Fruit fly (Drosophila melanogaster): ENCODE results near the gene COX4.

The COX4 gene

DNA sequence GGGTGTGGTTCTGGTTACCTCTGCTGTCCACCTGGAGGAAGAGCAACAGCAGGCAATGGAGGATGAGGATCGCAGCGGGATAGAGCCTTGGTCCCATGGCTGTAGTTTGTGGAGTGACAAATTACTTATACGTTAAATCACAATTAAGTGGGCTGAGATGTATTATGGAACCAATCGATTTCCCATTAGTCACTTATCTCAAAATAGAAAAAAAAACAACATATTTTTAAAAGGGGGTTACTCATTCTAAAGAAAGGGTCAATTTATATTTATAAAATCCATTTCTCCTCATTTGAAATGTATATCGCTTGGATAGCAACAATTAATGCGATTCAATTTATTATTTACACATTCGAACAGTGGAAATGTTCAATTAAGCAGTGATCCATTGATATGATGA is 2.4 kb downstream of the COX4 start, which contains the start of gene CG34051:
CG34051 (minus strand) TSS at position 101 of the 400 bp plus-strand sequence.
- TF ChIP-seq CG1832 (GFP tag; optimal IDR thresholded peaks at IDR 0.05) (no peak), insv (GFP tag; optimal IDR thresholded peaks at IDR 0.05) (no peak), her (GFP tag; optimal IDR thresholded peaks at IDR 0.05) (no peak), CG6765 (GFP tag; optimal IDR thresholded peaks at IDR 0.05) (no peak), Ravus (GFP tag; IDR thresholded peaks at IDR 0.05) (no peak), bigmax (GFP tag; optimal IDR thresholded peaks at IDR 0.05) (no peak), Dfd (GFP tag; optimal IDR thresholded peaks at IDR 0.05) (no peak), br (optimal IDR thresholded peaks at IDR 0.05) (no peak), tx (GFP tag; optimal IDR thresholded peaks at IDR 0.05) (no peak), CG31224 (GFP tag; IDR thresholded peaks at IDR 0.05) (no peak), CG6689 (GFP tag; IDR thresholded peaks at IDR 0.05) (no peak), tna (GFP tag; IDR thresholded peaks at IDR 0.05; ENCODE audit: partially characterized antibody) (no peak), fu2 (GFP tag; optimal IDR thresholded peaks at IDR 0.05) (no peak), CG1792 (GFP tag; optimal IDR thresholded peaks at IDR 0.05) (no peak)

DNA sequence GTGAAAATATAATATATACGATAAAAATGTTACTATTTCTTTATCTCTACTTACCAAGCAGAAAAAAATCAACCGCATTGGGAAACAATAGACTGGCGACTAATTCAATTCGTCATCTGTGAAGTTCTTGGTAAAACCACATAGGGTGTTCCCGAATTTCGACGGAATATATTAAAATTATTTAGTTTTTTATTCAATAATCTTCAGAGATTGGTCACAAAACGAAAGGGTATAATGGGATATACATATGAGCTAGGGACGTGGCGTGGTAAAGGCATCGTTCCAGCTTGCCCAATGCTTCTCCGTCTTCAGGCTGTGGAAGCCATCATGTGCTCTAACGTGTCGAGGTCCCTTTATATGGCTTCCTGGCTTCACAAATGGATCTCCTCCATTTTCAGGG is 3.1 kb downstream of the COX4 start, which contains the start of gene CG42866:
CG42866 (minus strand) TSS at position 101 of the 400 bp plus-strand sequence.
- TF ChIP-seq CG18262 (tag; optimal IDR thresholded peaks at IDR 0.05) (no peak), sens (GFP tag) (peak; percentile 13), Side (GFP tag; optimal IDR thresholded peaks at IDR 0.05) (no peak), Med (GFP tag) (peak; percentile 42)

DNA sequence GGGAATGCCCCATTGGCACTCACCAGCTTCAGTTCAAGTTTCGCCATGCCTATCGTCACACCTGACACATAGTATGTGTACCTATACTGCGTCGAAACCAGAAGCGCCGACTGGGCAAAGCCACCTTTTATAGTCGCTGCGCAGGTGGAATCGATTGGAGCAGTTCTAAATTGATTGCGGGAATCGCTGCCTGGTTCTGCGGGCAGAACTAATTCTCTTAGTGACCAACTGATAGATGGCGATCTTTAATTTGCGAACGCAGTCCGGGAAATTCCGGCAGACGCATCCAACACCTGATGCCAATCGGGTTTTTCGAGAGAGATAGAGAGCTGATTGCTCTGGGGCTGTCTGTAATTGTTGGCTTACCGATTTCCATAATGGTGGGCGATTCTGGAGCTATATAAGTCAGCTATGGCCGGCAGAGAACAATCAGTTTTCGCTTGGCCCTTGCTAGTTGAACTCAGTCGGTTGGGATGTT is 3.8 kb downstream of the COX4 start, which contains the start of the genes CG13965 and CG16772:
CG13965 (minus strand) TSS at position 101 of the 478 bp plus-strand sequence.
CG16772 (plus strand) TSS at position 428 of the 478 bp plus-strand sequence.
- TF ChIP-seq gsb-n (tag; optimal IDR thresholded peaks at IDR 0.05) (no peak), CG10543 (GFP tag; optimal IDR thresholded peaks at IDR 0.05) (no peak), dysf (GFP tag; IDR thresholded peaks at IDR 0.05) (0 out of 3 replicates have a peak, but pooled peaks have one; percentile 15), Dek (tag; optimal IDR thresholded peaks at IDR 0.05) (no peak)

DNA sequence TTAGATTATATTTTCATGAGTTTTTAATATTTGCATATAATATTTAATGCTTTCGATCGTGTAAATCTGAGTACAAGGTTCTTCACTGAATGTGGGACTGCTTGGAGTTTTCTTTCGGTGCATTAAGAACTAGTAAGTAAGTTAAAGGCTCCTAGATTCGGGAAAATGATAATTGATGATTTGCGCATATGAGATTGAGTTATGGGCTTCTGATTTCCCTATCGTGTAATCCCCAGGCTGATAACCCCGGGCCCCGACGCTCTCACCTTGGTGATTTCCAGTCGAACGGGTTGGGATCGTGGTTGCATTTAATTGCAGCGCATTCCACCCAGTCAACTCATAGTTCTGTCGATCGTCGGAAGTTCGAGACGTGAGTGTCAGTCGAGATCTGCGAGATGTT is 5.3 kb downstream of the COX4 start, which contains the start of gene CG10680:
CG10680 (plus strand) TSS at position 301 of the 400 bp plus-strand sequence.
- TF ChIP-seq sna (GFP tag; IDR thresholded peaks at IDR 0.05; ENCODE audit: partially characterized antibody) (no peak), Spps (tag; optimal IDR thresholded peaks at IDR 0.05) (no peak), bbx (GFP tag; IDR thresholded peaks at IDR 0.05; ENCODE audit: partially characterized antibody) (no peak), amos (GFP tag; IDR thresholded peaks at IDR 0.05; ENCODE audit: partially characterized antibody) (no peak), CG34422 (GFP tag; IDR thresholded peaks at IDR 0.05) (no peak)

DNA sequence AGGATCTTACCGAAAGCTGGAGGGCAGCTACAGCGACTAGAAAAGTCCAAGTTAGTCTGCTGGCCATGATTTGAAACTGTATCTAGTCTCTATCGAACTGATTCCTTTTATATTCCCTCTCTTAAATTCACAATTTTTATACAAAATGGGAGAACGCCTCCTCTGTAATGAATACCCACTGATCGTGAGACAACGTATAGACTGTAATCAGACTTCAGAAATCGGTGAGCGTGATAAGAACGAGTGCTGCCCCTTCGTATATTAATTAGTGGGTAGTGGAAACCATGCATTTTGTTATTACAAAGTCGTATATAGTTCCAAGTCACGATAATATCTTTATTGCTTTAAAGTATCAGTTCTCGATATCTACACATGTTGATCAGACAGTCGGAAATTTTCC is 7.9 kb downstream of the COX4 start, which contains the start of gene OS9:
OS9 (minus strand) TSS at position 101 of the 400 bp plus-strand sequence.
- TF ChIP-seq CG13424 (tag; optimal IDR thresholded peaks at IDR 0.05) (no peak), CG8924 (tag; optimal IDR thresholded peaks at IDR 0.05) (no peak), Dek (tag; optimal IDR thresholded peaks at IDR 0.05) (no peak), CG34376 (GFP tag; optimal IDR thresholded peaks at IDR 0.05) (no peak), CG7271 (tag; optimal IDR thresholded peaks at IDR 0.05) (no peak), Fer3 (tag; optimal IDR thresholded peaks at IDR 0.05) (no peak), Hmx (GFP tag; optimal IDR thresholded peaks at IDR 0.05) (no peak), HLH3B (GFP tag; IDR thresholded peaks at IDR 0.05) (no peak), pfk (GFP tag; optimal IDR thresholded peaks at IDR 0.05) (no peak), stwl (tag; optimal IDR thresholded peaks at IDR 0.05) (no peak)
